Worm (Caenorhabditis elegans): ENCODE measurements around the gene srh-32.

Gene srh-32

ce11 chrV:17673343-17673742 lies 27.7 kb upstream of the srh-32 start, which contains the start of gene str-93:
Gene str-93 (minus strand): TSS chrV:17673443.
- TF ChIP-seq rnt-1 (tag; optimal IDR thresholded peaks at IDR 0.05), result no peak
- TF ChIP-seq Y22D7AL.16 (tag; optimal IDR thresholded peaks at IDR 0.05), result no peak
- no peak for TF ChIP-seq hlh-6 (tag; optimal IDR thresholded peaks at IDR 0.05)
- TF ChIP-seq che-1 (tag; optimal IDR thresholded peaks at IDR 0.05), result no peak
- TF ChIP-seq ztf-16 (tag; optimal IDR thresholded peaks at IDR 0.05), result no peak
- TF ChIP-seq ahr-1 (tag; optimal IDR thresholded peaks at IDR 0.05), result no peak
- no peak for TF ChIP-seq ceh-18 (tag; optimal IDR thresholded peaks at IDR 0.05)
- TF ChIP-seq tbx-2 (tag; optimal IDR thresholded peaks at IDR 0.05), result no peak
- no peak for TF ChIP-seq ceh-24 (tag; optimal IDR thresholded peaks at IDR 0.05)
- no peak for TF ChIP-seq pax-1 (tag; optimal IDR thresholded peaks at IDR 0.05)
- no peak for TF ChIP-seq elt-2 (tag; optimal IDR thresholded peaks at IDR 0.05)
- TF ChIP-seq madf-2 (tag; optimal IDR thresholded peaks at IDR 0.05), result no peak
- no peak for TF ChIP-seq hlh-15 (tag; optimal IDR thresholded peaks at IDR 0.05)
- no peak for TF ChIP-seq odd-2 (tag; optimal IDR thresholded peaks at IDR 0.05)

ce11 chrV:17676553-17676952 lies 24.5 kb upstream of the srh-32 start, which contains the start of gene str-92:
Gene str-92 (minus strand): TSS chrV:17676653.
- TF ChIP-seq tbx-2 (tag; optimal IDR thresholded peaks at IDR 0.05) (no peak), ceh-48 (tag; optimal IDR thresholded peaks at IDR 0.05) (no peak), ama-1 (optimal IDR thresholded peaks at IDR 0.05) (no peak), hlh-8 (tag; optimal IDR thresholded peaks at IDR 0.05) (no peak), ceh-24 (tag; optimal IDR thresholded peaks at IDR 0.05) (no peak), pag-3 (tag; optimal IDR thresholded peaks at IDR 0.05; ENCODE audit: borderline replicate concordance) (no peak), ceh-34 (tag; optimal IDR thresholded peaks at IDR 0.05) (no peak), unc-42 (tag; optimal IDR thresholded peaks at IDR 0.05) (no peak)

- TF ChIP-seq C08G9.2 (tag; optimal IDR thresholded peaks at IDR 0.05) (no peak), fkh-10 (GFP tag; optimal IDR thresholded peaks at IDR 0.05) (no peak), pat-9 (tag; optimal IDR thresholded peaks at IDR 0.05) (no peak)
Observed at ce11 chrV:17683290-17683689, 17.7 kb upstream of the srh-32 start.

ce11 chrV:17683763-17684162 lies 17.2 kb upstream of the srh-32 start, which contains the start of gene F59A1.15:
Gene F59A1.15 (minus strand): TSS chrV:17683863.
- no peak for TF ChIP-seq ceh-19 (GFP tag; optimal IDR thresholded peaks at IDR 0.05)
- TF ChIP-seq ceh-9 (tag; optimal IDR thresholded peaks at IDR 0.05), result no peak

ce11 chrV:17684857-17685256 lies 16.2 kb upstream of the srh-32 start, which contains the start of the genes F59A1.16 and F59A1.6:
Gene F59A1.16 (minus strand): TSS chrV:17684957.
Gene F59A1.6 (plus strand): TSS chrV:17685141.
- TF ChIP-seq hlh-8 (tag; optimal IDR thresholded peaks at IDR 0.05) (no peak), F13H6.1 (tag; optimal IDR thresholded peaks at IDR 0.05) (no peak), hlh-13 (GFP tag; optimal IDR thresholded peaks at IDR 0.05) (no peak), fkh-10 (GFP tag; optimal IDR thresholded peaks at IDR 0.05) (no peak), ttx-3 (tag; optimal IDR thresholded peaks at IDR 0.05) (no peak), C08G9.2 (tag; optimal IDR thresholded peaks at IDR 0.05) (no peak), T23F11.4 (GFP tag; optimal IDR thresholded peaks at IDR 0.05) (no peak), elt-2 (tag; optimal IDR thresholded peaks at IDR 0.05) (no peak), C38D4.7 (GFP tag; optimal IDR thresholded peaks at IDR 0.05) (no peak), madf-2 (tag; optimal IDR thresholded peaks at IDR 0.05) (no peak), ceh-2 (tag; optimal IDR thresholded peaks at IDR 0.05) (no peak), sox-2 (GFP tag; IDR thresholded peaks at IDR 0.05) (no peak), ceh-19 (GFP tag; optimal IDR thresholded peaks at IDR 0.05) (no peak), ceh-34 (tag; optimal IDR thresholded peaks at IDR 0.05) (no peak), eyg-1 (tag; optimal IDR thresholded peaks at IDR 0.05) (no peak), mec-3 (tag; optimal IDR thresholded peaks at IDR 0.05; ENCODE audit: borderline replicate concordance) (no peak), che-1 (tag; optimal IDR thresholded peaks at IDR 0.05) (no peak), ceh-45 (GFP tag; IDR thresholded peaks at IDR 0.05) (no peak), pax-1 (tag; optimal IDR thresholded peaks at IDR 0.05) (no peak), ceh-6 (GFP tag; optimal IDR thresholded peaks at IDR 0.05) (no peak)
